Worm (Caenorhabditis elegans) whole organism, L2 larva: ENCODE results near the gene mup-4.

ENCODE experiments used
- C34F6.9 ChIP-seq: fragments of 150-350 bp; optimal IDR thresholded peaks from 2 replicates; lab custom pipeline; 2014; ENCODE audit warnings: missing biosample characterization, missing genetic modification characterization
- F13H6.1 ChIP-seq: sonication (generic microtip); optimal IDR thresholded peaks from 2 replicates; lab custom pipeline; 2016; ENCODE audit warnings: missing genetic modification characterization, missing compliant biosample characterization
- R02D3.7 ChIP-seq: fragments of 150-350 bp; optimal IDR thresholded peaks from 2 replicates; lab custom pipeline; 2014; ENCODE audit warnings: missing biosample characterization, missing genetic modification characterization
- aly-2 ChIP-seq: fragments of 150-350 bp; optimal IDR thresholded peaks from 2 replicates; lab custom pipeline; 2014; ENCODE audit warnings: missing biosample characterization, missing genetic modification characterization
- ama-1 ChIP-seq: fragments of 150-350 bp; optimal IDR thresholded peaks from 2 replicates; lab custom pipeline; 2018; ENCODE audit warnings: inconsistent platforms
- blmp-1 ChIP-seq: sonication (generic microtip); optimal IDR thresholded peaks from 2 replicates; lab custom pipeline; 2017; ENCODE audit warnings: missing genetic modification characterization, mild to moderate bottlenecking, missing compliant biosample characterization, antibody characterized with exemption, moderate library complexity; ENCODE audit not compliant: insufficient read depth
- ceh-16 ChIP-seq: fragments of 150-350 bp; optimal IDR thresholded peaks from 2 replicates; lab custom pipeline; 2014; ENCODE audit warnings: missing biosample characterization, missing genetic modification characterization
- ceh-82 ChIP-seq: fragments of 150-350 bp; optimal IDR thresholded peaks from 2 replicates; lab custom pipeline; 2014; ENCODE audit warnings: missing biosample characterization, missing genetic modification characterization
- crh-2 ChIP-seq: sonication (generic microtip); optimal IDR thresholded peaks from 2 replicates; lab custom pipeline; 2017; ENCODE audit warnings: missing biosample characterization, missing genetic modification characterization
- dmd-4 ChIP-seq: sonication (generic microtip); optimal IDR thresholded peaks from 2 replicates; lab custom pipeline; 2017; ENCODE audit warnings: missing biosample characterization, missing genetic modification characterization
- elt-1 ChIP-seq: fragments of 150-350 bp; optimal IDR thresholded peaks from 2 replicates; lab custom pipeline; 2014; ENCODE audit warnings: missing biosample characterization, missing genetic modification characterization
- elt-3 ChIP-seq: sonication (generic microtip); optimal IDR thresholded peaks from 2 replicates; lab custom pipeline; 2017; ENCODE audit warnings: missing biosample characterization, missing genetic modification characterization
- gmeb-1 ChIP-seq: fragments of 150-350 bp; optimal IDR thresholded peaks from 2 replicates; lab custom pipeline; 2014; ENCODE audit warnings: missing biosample characterization, missing genetic modification characterization
- lin-11 ChIP-seq: fragments of 150-350 bp; sonication (generic microtip); optimal IDR thresholded peaks from 2 replicates; lab custom pipeline; 2014; ENCODE audit warnings: missing biosample characterization, missing genetic modification characterization, inconsistent platforms, mixed read lengths
- lin-13 ChIP-seq: fragments of 150-350 bp; optimal IDR thresholded peaks from 2 replicates; lab custom pipeline; 2014; ENCODE audit warnings: missing biosample characterization, missing genetic modification reagents, missing genetic modification characterization
- lin-39 ChIP-seq: fragments of 150-350 bp; optimal IDR thresholded peaks from 2 replicates; lab custom pipeline; 2014; ENCODE audit warnings: missing biosample characterization, missing genetic modification reagents, missing genetic modification characterization
- lsy-2 ChIP-seq, 2 experiments: fragments of 150-350 bp in 1 of 2; sonication (generic microtip) in 1 of 2; optimal IDR thresholded peaks; 2 replicates each; lab custom pipeline; 2014 to 2017; ENCODE audit warnings: missing biosample characterization in 2 of 2, missing genetic modification characterization in 2 of 2
- mbf-1 ChIP-seq: sonication (generic microtip); optimal IDR thresholded peaks from 2 replicates; lab custom pipeline; 2017; ENCODE audit warnings: missing biosample characterization, missing genetic modification characterization
- mdl-1 ChIP-seq, 2 experiments: fragments of 150-350 bp in 1 of 2; sonication (generic microtip) in 1 of 2; optimal IDR thresholded peaks; 2 replicates each; lab custom pipeline; 2017; ENCODE audit warnings: missing biosample characterization in 2 of 2, missing genetic modification characterization in 2 of 2
- nhr-10 ChIP-seq: sonication (generic microtip); optimal IDR thresholded peaks from 2 replicates; lab custom pipeline; 2017; ENCODE audit warnings: missing biosample characterization, missing genetic modification characterization
- nhr-11 ChIP-seq: fragments of 150-350 bp; optimal IDR thresholded peaks from 2 replicates; lab custom pipeline; 2014; ENCODE audit warnings: missing biosample characterization, missing genetic modification characterization
- nhr-12 ChIP-seq: fragments of 150-350 bp; optimal IDR thresholded peaks from 2 replicates; lab custom pipeline; 2014; ENCODE audit warnings: missing biosample characterization, missing genetic modification characterization
- nhr-129 ChIP-seq: fragments of 150-350 bp; optimal IDR thresholded peaks from 2 replicates; lab custom pipeline; 2014; ENCODE audit warnings: missing biosample characterization, missing genetic modification characterization
- nhr-23 ChIP-seq: fragments of 150-350 bp; optimal IDR thresholded peaks from 2 replicates; lab custom pipeline; 2014; ENCODE audit warnings: missing biosample characterization, missing genetic modification reagents, missing genetic modification characterization
- nhr-77 ChIP-seq: fragments of 150-350 bp; optimal IDR thresholded peaks from 2 replicates; lab custom pipeline; 2014; ENCODE audit warnings: missing biosample characterization, missing genetic modification characterization
- peb-1 ChIP-seq: fragments of 150-350 bp; optimal IDR thresholded peaks from 2 replicates; lab custom pipeline; 2014; ENCODE audit warnings: missing biosample characterization, missing genetic modification characterization
- skn-1 ChIP-seq: sonication (generic microtip); optimal IDR thresholded peaks from 2 replicates; lab custom pipeline; 2017; ENCODE audit warnings: missing biosample characterization, missing genetic modification characterization
- sma-3 ChIP-seq: sonication (generic microtip); optimal IDR thresholded peaks from 2 replicates; lab custom pipeline; 2016; ENCODE audit warnings: missing genetic modification reagents, missing genetic modification characterization, missing compliant biosample characterization
- snpc-4 ChIP-seq: fragments of 150-350 bp; optimal IDR thresholded peaks from 2 replicates; lab custom pipeline; 2014; ENCODE audit warnings: missing biosample characterization, missing genetic modification characterization
- unc-39 ChIP-seq: fragments of 150-350 bp; optimal IDR thresholded peaks from 2 replicates; lab custom pipeline; 2014; ENCODE audit warnings: missing biosample characterization, missing genetic modification characterization
- unc-55 ChIP-seq: fragments of 150-350 bp; sonication (generic microtip); optimal IDR thresholded peaks from 3 replicates; lab custom pipeline; 2014; ENCODE audit warnings: missing biosample characterization, missing genetic modification reagents, missing genetic modification characterization
- unc-62 ChIP-seq: fragments of 150-350 bp; optimal IDR thresholded peaks from 2 replicates; lab custom pipeline; 2014; ENCODE audit warnings: missing biosample characterization, missing genetic modification reagents, missing genetic modification characterization
- zag-1 ChIP-seq: fragments of 150-350 bp; optimal IDR thresholded peaks from 2 replicates; lab custom pipeline; 2014; ENCODE audit warnings: missing biosample characterization, missing genetic modification characterization
- ztf-1 ChIP-seq: fragments of 200-800 bp; sonication (Bioruptor generic); conservative IDR thresholded peaks from 2 replicates; pipeline ENCODE4 v1.3.6; 2022; ENCODE audit warnings: missing genetic modification characterization, missing compliant biosample characterization
- ztf-11 ChIP-seq: sonication (generic microtip); optimal IDR thresholded peaks from 2 replicates; lab custom pipeline; 2017; ENCODE audit warnings: missing biosample characterization, missing genetic modification characterization
- ztf-4 ChIP-seq: fragments of 150-350 bp; optimal IDR thresholded peaks from 2 replicates; lab custom pipeline; 2014; ENCODE audit warnings: missing biosample characterization, missing genetic modification characterization

Gene mup-4

DNA sequence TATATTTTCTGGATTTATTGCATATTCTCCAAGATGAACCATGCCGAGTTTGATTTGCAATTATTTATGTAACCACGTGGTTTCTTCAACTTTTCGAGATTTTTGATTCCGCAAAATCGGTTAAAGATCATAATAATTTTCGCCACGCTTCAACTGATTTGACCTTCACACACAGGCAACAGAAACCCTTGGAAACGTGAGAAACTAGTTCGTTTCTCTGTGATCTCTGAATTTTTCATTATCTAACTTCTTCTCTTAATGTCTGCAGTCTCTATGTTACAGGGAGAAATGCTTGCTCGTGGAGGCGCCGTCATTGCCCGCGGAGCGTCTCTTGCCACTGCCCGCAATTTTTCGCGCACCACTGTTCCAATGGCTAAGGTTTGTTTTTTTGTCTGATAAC is 23.6 kb downstream of the mup-4 start, which contains the start of gene fum-1 (continued):
- peak; percentile 39 for TF ChIP-seq lin-13 (GFP tag; lab: Kevin White, UChicago)
- peak; percentile 12 for TF ChIP-seq snpc-4 (tag; lab: Kevin White, UChicago)

DNA sequence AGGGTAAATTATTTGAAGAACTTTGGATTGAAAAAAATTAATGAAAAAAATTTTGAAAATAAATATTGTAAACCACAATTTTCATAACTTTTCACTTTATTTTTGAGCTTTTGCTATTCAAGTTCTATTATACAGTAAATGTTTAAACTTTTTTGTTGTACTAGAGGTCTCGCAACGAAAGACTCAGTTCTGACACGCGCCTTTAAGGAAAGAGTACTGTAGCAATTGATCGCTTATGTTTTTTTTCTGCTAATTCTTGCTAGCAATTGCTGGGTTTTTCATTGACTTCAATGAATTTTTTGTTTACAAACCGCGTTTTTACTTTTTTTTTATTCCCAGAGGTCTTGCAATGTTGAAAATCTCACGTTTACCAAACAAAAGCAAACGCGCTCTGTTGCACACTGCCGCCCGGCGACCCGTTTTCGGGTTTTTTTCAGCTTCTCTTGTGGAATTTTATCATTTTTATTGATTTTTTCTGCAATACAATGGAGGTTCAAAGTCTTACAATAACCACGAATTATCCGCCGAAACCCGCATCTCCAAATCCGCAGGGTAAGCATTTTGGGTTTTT is 25.4 kb downstream of the mup-4 start, which contains the start of gene H14A12.3:
Gene H14A12.3 (plus strand): TSS at position 360 of the 571 bp plus-strand sequence.
- TF ChIP-seq ztf-4 = no peak
- peak in 1 of 2 experiments; percentile 41 for TF ChIP-seq lsy-2 (tag; optimal IDR thresholded peaks at IDR 0.05; lab: Kevin White, UChicago)
- TF ChIP-seq unc-55 = peak; percentile 19
- peak; percentile 54 for TF ChIP-seq C34F6.9
- no peak for TF ChIP-seq mdl-1 (tag; optimal IDR thresholded peaks at IDR 0.05; lab: Kevin White, UChicago)
- no peak for TF ChIP-seq skn-1 (tag; lab: Kevin White, UChicago)
- no peak for TF ChIP-seq ceh-16 (tag; lab: Kevin White, UChicago)
- TF ChIP-seq peb-1 = no peak

DNA sequence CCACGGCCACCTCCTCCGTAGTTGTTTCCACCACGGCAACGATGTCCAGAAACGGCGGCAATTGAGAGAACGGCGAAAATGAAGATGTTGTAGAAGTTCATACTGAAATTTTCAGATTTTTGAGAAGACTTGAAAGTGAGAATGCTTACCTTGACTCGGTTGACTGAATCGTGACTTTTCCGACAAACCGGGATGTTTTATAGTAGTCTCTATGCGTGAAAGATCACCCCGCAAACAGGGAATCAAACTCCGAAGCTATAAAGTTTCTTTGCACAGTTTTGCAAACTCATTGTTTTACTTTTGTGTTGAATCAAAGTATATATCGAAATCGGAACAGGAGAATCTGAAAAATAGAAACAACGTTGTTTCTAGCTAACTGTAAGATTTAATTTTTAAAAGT is 26.6 kb downstream of the mup-4 start, which contains the start of gene fipr-20:
Gene fipr-20 (minus strand): TSS at position 101 of the 400 bp plus-strand sequence.
- TF ChIP-seq mbf-1 (tag; lab: Kevin White, UChicago) (no peak), lin-13 (GFP tag; lab: Kevin White, UChicago) (no peak), ama-1 (lab: Kevin White, UChicago) (no peak), lsy-2 (tag; optimal IDR thresholded peaks at IDR 0.05; lab: Kevin White, UChicago) (no peak), nhr-77 (tag; lab: Kevin White, UChicago) (no peak), unc-39 (tag; lab: Kevin White, UChicago) (no peak), dmd-4 (no peak), sma-3 (GFP tag; lab: Kevin White, UChicago) (no peak), lin-11 (tag; lab: Kevin White, UChicago) (no peak), elt-3 (no peak), ztf-1 (GFP tag; lab: Robert Waterston, UW) (no peak), unc-62 (no peak), nhr-23 (tag; lab: Kevin White, UChicago) (no peak), gmeb-1 (tag; lab: Kevin White, UChicago) (no peak), nhr-129 (tag; lab: Kevin White, UChicago) (no peak), nhr-11 (tag; lab: Kevin White, UChicago) (no peak), C34F6.9 (no peak)

ce11 chrIII:7460018-7460417 is 28.9 kb downstream of the mup-4 start, which contains the start of gene mls-1:
Gene mls-1, plus strand, starts transcription at chrIII:7460341.
- TF ChIP-seq ztf-11 (tag; lab: Kevin White, UChicago) (no peak), blmp-1 (tag; lab: Kevin White, UChicago) (no peak), ceh-16 (tag; lab: Kevin White, UChicago) (no peak), dmd-4 (no peak)

- TF ChIP-seq elt-1 (tag; lab: Kevin White, UChicago) (no peak), crh-2 (tag; lab: Kevin White, UChicago) (no peak), nhr-12 (tag; lab: Kevin White, UChicago) (no peak), R02D3.7 (tag; lab: Kevin White, UChicago) (no peak), ztf-1 (GFP tag; lab: Robert Waterston, UW) (no peak), nhr-10 (tag; lab: Kevin White, UChicago) (no peak), lsy-2 (tag; optimal IDR thresholded peaks at IDR 0.05; lab: Kevin White, UChicago) (no peak), elt-3 (no peak), unc-39 (tag; lab: Kevin White, UChicago) (no peak), F13H6.1 (no peak), ceh-16 (tag; lab: Kevin White, UChicago) (no peak), lin-39 (tag; lab: Kevin White, UChicago) (no peak), peb-1 (no peak), ceh-82 (no peak), aly-2 (tag; lab: Kevin White, UChicago) (no peak), nhr-129 (tag; lab: Kevin White, UChicago) (no peak), zag-1 (tag; lab: Kevin White, UChicago) (no peak)
- TF ChIP-seq, all 48 proteins: peak for 0
These were observed 30.0 kb downstream of the mup-4 start, which contains the start of the genes fipr-19 and fipr-18 for ce11 chrIII:7458846-7459365. Gene fipr-19, minus strand, starts transcription at chrIII:7458946. Gene fipr-18, plus strand, starts transcription at chrIII:7459315.
